Worm (Caenorhabditis elegans): ENCODE data around the gene F02E11.4.

F02E11.4 gene

ce11 chrII:3237038-3237521 lies 40.5 kb downstream of the F02E11.4 start, which contains the start of the genes srz-67 and C17F4.11:
Gene srz-67, minus strand, starts transcription at chrII:3237138.
Gene C17F4.11, plus strand, starts transcription at chrII:3237471.
- TF ChIP-seq unc-39 (tag; optimal IDR thresholded peaks at IDR 0.05) (no peak), ceh-39 (tag; optimal IDR thresholded peaks at IDR 0.05) (no peak), bed-3 (GFP tag; optimal IDR thresholded peaks at IDR 0.05) (no peak), ham-2 (GFP tag; optimal IDR thresholded peaks at IDR 0.05) (no peak), pha-4 (tag; optimal IDR thresholded peaks at IDR 0.05) (no peak), ztf-11 (tag; optimal IDR thresholded peaks at IDR 0.05) (no peak), flh-1 (GFP tag; optimal IDR thresholded peaks at IDR 0.05) (no peak), snpc-4 (tag; optimal IDR thresholded peaks at IDR 0.05) (no peak), nhr-2 (tag; optimal IDR thresholded peaks at IDR 0.05) (no peak), unc-120 (tag; optimal IDR thresholded peaks at IDR 0.05; ENCODE audit: poor library complexity, severe bottlenecking) (no peak), mls-2 (tag; optimal IDR thresholded peaks at IDR 0.05) (no peak)

- TF ChIP-seq unc-39 (tag; optimal IDR thresholded peaks at IDR 0.05) (no peak), pha-4 (tag; optimal IDR thresholded peaks at IDR 0.05) (no peak), sptf-1 (tag; optimal IDR thresholded peaks at IDR 0.05) (no peak), nhr-237 (tag; optimal IDR thresholded peaks at IDR 0.05) (no peak), elt-3 (tag; optimal IDR thresholded peaks at IDR 0.05) (no peak), lin-32 (GFP tag; optimal IDR thresholded peaks at IDR 0.05) (no peak), tbx-8 (GFP tag; optimal IDR thresholded peaks at IDR 0.05) (no peak), ham-2 (GFP tag; optimal IDR thresholded peaks at IDR 0.05) (no peak)
Observed at ce11 chrII:3234725-3235124, 42.9 kb downstream of the F02E11.4 start, which contains the start of gene C17F4.8. Gene C17F4.8, minus strand, starts transcription at chrII:3234825.

- no peak for TF ChIP-seq elt-1 (tag; optimal IDR thresholded peaks at IDR 0.05; ENCODE audit: borderline replicate concordance, insufficient read depth)
- TF ChIP-seq bed-3 (GFP tag; optimal IDR thresholded peaks at IDR 0.05): no peak
- no peak for TF ChIP-seq zip-8 (tag; optimal IDR thresholded peaks at IDR 0.05)
- no peak for TF ChIP-seq unc-120 (tag; optimal IDR thresholded peaks at IDR 0.05; ENCODE audit: poor library complexity, severe bottlenecking)
- TF ChIP-seq lin-13 (tag; optimal IDR thresholded peaks at IDR 0.05): no peak
- no peak for TF ChIP-seq ces-1 (GFP tag; optimal IDR thresholded peaks at IDR 0.05)
- no peak for TF ChIP-seq pha-4 (tag; optimal IDR thresholded peaks at IDR 0.05)
- TF ChIP-seq sem-2 (GFP tag; optimal IDR thresholded peaks at IDR 0.05): no peak
- TF ChIP-seq lin-32 (GFP tag; optimal IDR thresholded peaks at IDR 0.05): no peak
- no peak for TF ChIP-seq mls-2 (tag; optimal IDR thresholded peaks at IDR 0.05)
- TF ChIP-seq flh-1 (GFP tag; optimal IDR thresholded peaks at IDR 0.05): no peak
- TF ChIP-seq mab-5 (tag; optimal IDR thresholded peaks at IDR 0.05): no peak
Observed at ce11 chrII:3230422-3230821, 47.2 kb downstream of the F02E11.4 start, which contains the start of gene srh-297. Gene srh-297, minus strand, starts transcription at chrII:3230522.

All from whole organism, mixed stage, embryonic.